Fruit fly (Drosophila melanogaster): ENCODE data around the gene CG33170.
A peak's percentile ranks its signal among the peaks of the same experiment; 100 is the strongest.

Gene CG33170

dm6 chr3L:22868070-22868469 lies 3.7 kb downstream of the CG33170 start, which contains the start of gene EMC4 (continued):
- TF ChIP-seq CG3726 (GFP tag; IDR thresholded peaks at IDR 0.05): no peak
- TF ChIP-seq cato (GFP tag; optimal IDR thresholded peaks at IDR 0.05; ENCODE audit: borderline replicate concordance): no peak
- TF ChIP-seq vfl (GFP tag; optimal IDR thresholded peaks at IDR 0.05): peak; percentile 73
- no peak for TF ChIP-seq CG11085 (GFP tag; IDR thresholded peaks at IDR 0.05)
- peak; percentile 54 for TF ChIP-seq corto (GFP tag; optimal IDR thresholded peaks at IDR 0.05)
- TF ChIP-seq Six4 (GFP tag; optimal IDR thresholded peaks at IDR 0.05): no peak
- TF ChIP-seq CG4328 (GFP tag; optimal IDR thresholded peaks at IDR 0.05): no peak
- peak; percentile 39 for TF ChIP-seq hkb (optimal IDR thresholded peaks at IDR 0.05)
- no peak for TF ChIP-seq hkb (GFP tag; IDR thresholded peaks at IDR 0.05)
- peak; percentile 21 for TF ChIP-seq sqz (GFP tag; optimal IDR thresholded peaks at IDR 0.05)
- no peak for TF ChIP-seq CG4820 (GFP tag; optimal IDR thresholded peaks at IDR 0.05)
- no peak for TF ChIP-seq crc (GFP tag; optimal IDR thresholded peaks at IDR 0.05)
- peak; percentile 24 for TF ChIP-seq CG9797 (GFP tag; optimal IDR thresholded peaks at IDR 0.05)
- TF ChIP-seq pfk (GFP tag; optimal IDR thresholded peaks at IDR 0.05): no peak
- TF ChIP-seq CG32532 (GFP tag; IDR thresholded peaks at IDR 0.05): peak; percentile 23; the same call in 1 of the 2 replicates
- peak; percentile 63 for TF ChIP-seq caup (GFP tag; optimal IDR thresholded peaks at IDR 0.05; ENCODE audit: severe bottlenecking)
- TF ChIP-seq ERR (GFP tag; optimal IDR thresholded peaks at IDR 0.05): peak; percentile 37
- TF ChIP-seq dpn (GFP tag; optimal IDR thresholded peaks at IDR 0.05): peak; percentile 53 to 62
- peak; percentile 47 for TF ChIP-seq CG17385 (GFP tag; optimal IDR thresholded peaks at IDR 0.05)
- TF ChIP-seq bbx (GFP tag; IDR thresholded peaks at IDR 0.05; ENCODE audit: partially characterized antibody): peak; percentile 76
- TF ChIP-seq Kr (GFP tag; optimal IDR thresholded peaks at IDR 0.05): no peak
- TF ChIP-seq CG2712 (tag; optimal IDR thresholded peaks at IDR 0.05): peak; percentile 36
- TF ChIP-seq Dbx (GFP tag; IDR thresholded peaks at IDR 0.05): peak; percentile 71; the same call in 2 of the 3 replicates
- TF ChIP-seq Ets65A (GFP tag): peak; percentile 93
- peak; percentile 79 for TF ChIP-seq CG6791 (GFP tag; IDR thresholded peaks at IDR 0.05; ENCODE audit: partially characterized antibody)
- TF ChIP-seq CG15479 (GFP tag; optimal IDR thresholded peaks at IDR 0.05): no peak
- TF ChIP-seq CG2202 (tag; optimal IDR thresholded peaks at IDR 0.05): no peak
- no peak for TF ChIP-seq scrt (GFP tag; optimal IDR thresholded peaks at IDR 0.05)
- TF ChIP-seq CG12219 (GFP tag; optimal IDR thresholded peaks at IDR 0.05): no peak
- no peak for TF ChIP-seq CG11093 (GFP tag; IDR thresholded peaks at IDR 0.05)
- TF ChIP-seq unpg (GFP tag; optimal IDR thresholded peaks at IDR 0.05): peak; percentile 33
- TF ChIP-seq CG11247 (GFP tag; IDR thresholded peaks at IDR 0.05): peak; percentile 15; the same call in 1 of the 2 replicates
- TF ChIP-seq CG13624 (GFP tag; optimal IDR thresholded peaks at IDR 0.05): peak; percentile 72
- TF ChIP-seq tio (GFP tag; optimal IDR thresholded peaks at IDR 0.05): no peak
- no peak for TF ChIP-seq disco-r (GFP tag; optimal IDR thresholded peaks at IDR 0.05)
- TF ChIP-seq Med (GFP tag): peak; percentile 96
- peak; percentile 6 for TF ChIP-seq cwo (GFP tag; optimal IDR thresholded peaks at IDR 0.05)
- TF ChIP-seq CG42726 (GFP tag; IDR thresholded peaks at IDR 0.05; ENCODE audit: partially characterized antibody): peak; percentile 44; the same call in 1 of the 2 replicates
- TF ChIP-seq slp2 (GFP tag; optimal IDR thresholded peaks at IDR 0.05): peak; percentile 2
- TF ChIP-seq ken (GFP tag; IDR thresholded peaks at IDR 0.05): no peak; the same call in 2 of the 3 replicates
- TF ChIP-seq CG16815 (GFP tag; optimal IDR thresholded peaks at IDR 0.05): no peak
- peak; percentile 28 for TF ChIP-seq CG10979 (tag; optimal IDR thresholded peaks at IDR 0.05)
- peak; percentile 34 for TF ChIP-seq CoRest (tag; optimal IDR thresholded peaks at IDR 0.05)
- peak; percentile 68 for TF ChIP-seq ato (GFP tag; IDR thresholded peaks at IDR 0.05; ENCODE audit: partially characterized antibody)
- TF ChIP-seq CG11504 (tag; optimal IDR thresholded peaks at IDR 0.05): peak; percentile 29
- no peak for TF ChIP-seq br (optimal IDR thresholded peaks at IDR 0.05)
- no peak for TF ChIP-seq fd64A (GFP tag; optimal IDR thresholded peaks at IDR 0.05)
- peak; percentile 40 for TF ChIP-seq CG12155 (GFP tag; optimal IDR thresholded peaks at IDR 0.05)
- TF ChIP-seq h (optimal IDR thresholded peaks at IDR 0.05): no peak
- no peak for TF ChIP-seq CG4730 (GFP tag; IDR thresholded peaks at IDR 0.05)
- TF ChIP-seq CG15073 (GFP tag; optimal IDR thresholded peaks at IDR 0.05): no peak
- no peak for TF ChIP-seq CG9727 (GFP tag; optimal IDR thresholded peaks at IDR 0.05)

Measured in whole organism, embryonic.